Worm (Caenorhabditis elegans): Measurements from ENCODE around the gene got-2.2.

- TF ChIP-seq lin-32 (GFP tag; optimal IDR thresholded peaks at IDR 0.05) = no peak
- no peak for TF ChIP-seq mep-1 (tag; optimal IDR thresholded peaks at IDR 0.05)
- TF ChIP-seq pha-4 (tag; optimal IDR thresholded peaks at IDR 0.05) = no peak
- TF ChIP-seq hlh-1 (tag; optimal IDR thresholded peaks at IDR 0.05) = no peak
- TF ChIP-seq snpc-4 (tag; optimal IDR thresholded peaks at IDR 0.05) = no peak
- no peak for TF ChIP-seq drap-1 (GFP tag; optimal IDR thresholded peaks at IDR 0.05)
- no peak for TF ChIP-seq sptf-1 (tag; optimal IDR thresholded peaks at IDR 0.05)
- no peak for TF ChIP-seq nhr-237 (tag; optimal IDR thresholded peaks at IDR 0.05)
- TF ChIP-seq mab-5 (tag; optimal IDR thresholded peaks at IDR 0.05) = no peak
- no peak for TF ChIP-seq elt-3 (tag; optimal IDR thresholded peaks at IDR 0.05)
These were observed 36.0 kb upstream of the got-2.2 start, which contains the start of gene bca-1 for ce11 chrX:6204696-6205232.
